Worm (Caenorhabditis elegans): ENCODE data around the gene ttr-19.
A peak's percentile ranks its signal among the peaks of the same experiment; 100 is the strongest.

ttr-19 gene

ce11 chrV:10203435-10204009, 23.7 kb downstream of the ttr-19 start, which contains the start of gene chpf-1 (continued):
- peak; percentile 81 for TF ChIP-seq nhr-28 (tag; optimal IDR thresholded peaks at IDR 0.05)
- no peak for TF ChIP-seq nhr-48 (tag; optimal IDR thresholded peaks at IDR 0.05)
- no peak for TF ChIP-seq tag-97 (GFP tag; IDR thresholded peaks at IDR 0.05)
- TF ChIP-seq vab-7 (GFP tag; IDR thresholded peaks at IDR 0.05): no peak
- TF ChIP-seq lin-38 (GFP tag; IDR thresholded peaks at IDR 0.05): no peak
- TF ChIP-seq nhr-102 (tag; optimal IDR thresholded peaks at IDR 0.05): no peak
- TF ChIP-seq ztf-11 (tag; optimal IDR thresholded peaks at IDR 0.05): no peak
- TF ChIP-seq nhr-6 (tag; optimal IDR thresholded peaks at IDR 0.05): no peak
- TF ChIP-seq daf-12 (tag; optimal IDR thresholded peaks at IDR 0.05): no peak
- TF ChIP-seq mxl-2 (GFP tag; conservative IDR thresholded peaks at IDR 0.05): no peak
- TF ChIP-seq dmd-6 (GFP tag; IDR thresholded peaks at IDR 0.05): peak; percentile 33; the same call in 1 of the 2 replicates
- no peak for TF ChIP-seq set-16 (GFP tag; IDR thresholded peaks at IDR 0.05)
- no peak for TF ChIP-seq dmd-8 (GFP tag; IDR thresholded peaks at IDR 0.05)
- no peak for TF ChIP-seq nhr-77 (tag; optimal IDR thresholded peaks at IDR 0.05)
- TF ChIP-seq unc-130 (GFP tag; optimal IDR thresholded peaks at IDR 0.05): no peak
- TF ChIP-seq daf-19 (GFP tag; conservative IDR thresholded peaks at IDR 0.05): no peak
- TF ChIP-seq lin-15B (tag; optimal IDR thresholded peaks at IDR 0.05): no peak
- no peak for TF ChIP-seq fkh-10 (GFP tag; optimal IDR thresholded peaks at IDR 0.05)
- TF ChIP-seq zfp-2 (tag; optimal IDR thresholded peaks at IDR 0.05): no peak
- no peak for TF ChIP-seq cey-2 (tag; optimal IDR thresholded peaks at IDR 0.05; ENCODE audit: borderline replicate concordance, insufficient read depth)
- TF ChIP-seq F26F4.8 (GFP tag; conservative IDR thresholded peaks at IDR 0.05): no peak
- TF ChIP-seq Y105C5A.15 (GFP tag; IDR thresholded peaks at IDR 0.05): no peak
- peak; percentile 23 for TF ChIP-seq nhr-25 (tag; optimal IDR thresholded peaks at IDR 0.05; ENCODE audit: borderline replicate concordance, insufficient read depth)
- peak; percentile 60 for TF ChIP-seq dve-1 (tag; optimal IDR thresholded peaks at IDR 0.05; ENCODE audit: insufficient read depth)
- TF ChIP-seq spr-1 (tag; optimal IDR thresholded peaks at IDR 0.05): no peak
- no peak for TF ChIP-seq aha-1 (tag)
- TF ChIP-seq lin-1 (GFP tag; IDR thresholded peaks at IDR 0.05): 0 out of 2 replicates have a peak, but pooled peaks have one; percentile 42
- TF ChIP-seq hlh-30 (tag; optimal IDR thresholded peaks at IDR 0.05; ENCODE audit: insufficient read depth): peak; percentile 39
- peak; percentile 64 for TF ChIP-seq ceh-28 (tag; optimal IDR thresholded peaks at IDR 0.05)
- no peak for TF ChIP-seq tra-1 (GFP tag; IDR thresholded peaks at IDR 0.05)
- no peak for TF ChIP-seq egl-43 (GFP tag; IDR thresholded peaks at IDR 0.05)
- TF ChIP-seq nhr-10 (tag; optimal IDR thresholded peaks at IDR 0.05): no peak
- TF ChIP-seq ces-1 (GFP tag; optimal IDR thresholded peaks at IDR 0.05): no peak
- no peak for TF ChIP-seq nhr-237 (tag; optimal IDR thresholded peaks at IDR 0.05)
- no peak for TF ChIP-seq lin-13 (GFP tag; optimal IDR thresholded peaks at IDR 0.05)
- no peak for TF ChIP-seq lin-29 (GFP tag; IDR thresholded peaks at IDR 0.05)
- TF ChIP-seq mxl-3 (GFP tag; optimal IDR thresholded peaks at IDR 0.05): no peak
- no peak for TF ChIP-seq php-3 (GFP tag; IDR thresholded peaks at IDR 0.05)

ce11 chrV:10202340-10202739, 24.9 kb downstream of the ttr-19 start:
- TF ChIP-seq zip-2 (tag; optimal IDR thresholded peaks at IDR 0.05) (no peak), ama-1 (optimal IDR thresholded peaks at IDR 0.05) (peak; percentile 49), daf-16 (GFP tag; optimal IDR thresholded peaks at IDR 0.05) (no peak), daf-16 (tag; optimal IDR thresholded peaks at IDR 0.05) (peak; percentile 62), F10B5.3 (tag; optimal IDR thresholded peaks at IDR 0.05) (no peak)

All from whole organism, L4 larva.